Fruit fly (Drosophila melanogaster): ENCODE measurements around the gene Ucp4B.

Gene Ucp4B

dm6 chr2L:5974122-5974521, 4.5 kb downstream of the Ucp4B start (continued):
- TF ChIP-seq ind (GFP tag; optimal IDR thresholded peaks at IDR 0.05) = no peak
- TF ChIP-seq CG6254 (GFP tag; optimal IDR thresholded peaks at IDR 0.05) = peak; percentile 42
- TF ChIP-seq CG17829 (tag; optimal IDR thresholded peaks at IDR 0.05) = no peak
- peak; percentile 77; the same call in 2 of the 3 replicates for TF ChIP-seq otp (GFP tag; IDR thresholded peaks at IDR 0.05)
- peak; percentile 73; the same call in 2 of the 3 replicates for TF ChIP-seq ci (GFP tag; IDR thresholded peaks at IDR 0.05)
- peak; percentile 71 for TF ChIP-seq B-H2 (GFP tag; optimal IDR thresholded peaks at IDR 0.05)
- TF ChIP-seq CG7786 (GFP tag; optimal IDR thresholded peaks at IDR 0.05) = peak; percentile 0
- peak; percentile 63 for TF ChIP-seq scrt (GFP tag; optimal IDR thresholded peaks at IDR 0.05)
- TF ChIP-seq NC2β (GFP tag; optimal IDR thresholded peaks at IDR 0.05) = no peak
- no peak for TF ChIP-seq CG42726 (GFP tag; IDR thresholded peaks at IDR 0.05; ENCODE audit: partially characterized antibody)
- TF ChIP-seq CG14667 (GFP tag; IDR thresholded peaks at IDR 0.05) = no peak
- TF ChIP-seq gsb-n (tag; optimal IDR thresholded peaks at IDR 0.05) = peak; percentile 57
- TF ChIP-seq CG3726 (GFP tag; IDR thresholded peaks at IDR 0.05) = peak; percentile 31; the same call in 1 of the 3 replicates
- TF ChIP-seq MESR4 (GFP tag; optimal IDR thresholded peaks at IDR 0.05) = peak; percentile 6
- peak; percentile 82 for TF ChIP-seq CG1233 (GFP tag; optimal IDR thresholded peaks at IDR 0.05)
- TF ChIP-seq CG34422 (GFP tag; IDR thresholded peaks at IDR 0.05) = peak; percentile 20; the same call in 1 of the 3 replicates
- no peak for TF ChIP-seq Dfd (GFP tag; optimal IDR thresholded peaks at IDR 0.05)
- TF ChIP-seq MTF-1 (GFP tag; optimal IDR thresholded peaks at IDR 0.05; ENCODE audit: borderline replicate concordance) = peak; percentile 87
- no peak for TF ChIP-seq Dip2 (GFP tag; IDR thresholded peaks at IDR 0.05)
- peak; percentile 59 for TF ChIP-seq CG9727 (GFP tag; optimal IDR thresholded peaks at IDR 0.05)
- peak; percentile 47 for TF ChIP-seq Fer2 (tag; optimal IDR thresholded peaks at IDR 0.05)
- TF ChIP-seq fd102C (GFP tag; optimal IDR thresholded peaks at IDR 0.05) = no peak
- peak; percentile 49 for TF ChIP-seq ash1 (GFP tag; optimal IDR thresholded peaks at IDR 0.05)
- no peak for TF ChIP-seq nom (GFP tag; optimal IDR thresholded peaks at IDR 0.05)
- peak; percentile 49; the same call in 2 of the 3 replicates for TF ChIP-seq sr (GFP tag; IDR thresholded peaks at IDR 0.05)
- no peak for TF ChIP-seq CG7745 (tag; optimal IDR thresholded peaks at IDR 0.05)
- TF ChIP-seq Dp (GFP tag; optimal IDR thresholded peaks at IDR 0.05) = no peak
- TF ChIP-seq CG4854 (GFP tag; optimal IDR thresholded peaks at IDR 0.05) = peak; percentile 27
- TF ChIP-seq psq (GFP tag; optimal IDR thresholded peaks at IDR 0.05) = no peak
- no peak for TF ChIP-seq zfh2 (GFP tag; optimal IDR thresholded peaks at IDR 0.05)
- no peak for TF ChIP-seq Ssrp (tag; optimal IDR thresholded peaks at IDR 0.05)
- TF ChIP-seq CG10431 (GFP tag; optimal IDR thresholded peaks at IDR 0.05) = peak; percentile 40
- peak; percentile 66 for TF ChIP-seq CG13424 (tag; optimal IDR thresholded peaks at IDR 0.05)
- TF ChIP-seq CG9876 (GFP tag; optimal IDR thresholded peaks at IDR 0.05) = no peak
- no peak for TF ChIP-seq CG13624 (GFP tag; optimal IDR thresholded peaks at IDR 0.05)
- peak; percentile 78 for TF ChIP-seq CG18599 (GFP tag; optimal IDR thresholded peaks at IDR 0.05)
- peak; percentile 38; the same call in 1 of the 2 replicates for TF ChIP-seq CG9932 (GFP tag; IDR thresholded peaks at IDR 0.05)
- TF ChIP-seq D19A (tag; optimal IDR thresholded peaks at IDR 0.05) = no peak
- TF ChIP-seq CG10462 (GFP tag; optimal IDR thresholded peaks at IDR 0.05) = no peak
- no peak for TF ChIP-seq Poxn (GFP tag; IDR thresholded peaks at IDR 0.05)
- TF ChIP-seq schlank (tag; optimal IDR thresholded peaks at IDR 0.05) = peak; percentile 77
- no peak for TF ChIP-seq CG11247 (GFP tag; IDR thresholded peaks at IDR 0.05)
- TF ChIP-seq CG6683 (GFP tag; optimal IDR thresholded peaks at IDR 0.05) = peak; percentile 39
- TF ChIP-seq E2f1 (GFP tag; IDR thresholded peaks at IDR 0.05) = no peak
- TF ChIP-seq Chrac-16 (GFP tag; optimal IDR thresholded peaks at IDR 0.05) = no peak
- no peak for TF ChIP-seq esg (GFP tag; conservative IDR thresholded peaks at IDR 0.05)
- peak; percentile 42 for TF ChIP-seq sd (tag; optimal IDR thresholded peaks at IDR 0.05)
- TF ChIP-seq pros (GFP tag; optimal IDR thresholded peaks at IDR 0.05) = no peak
- peak; percentile 89 for TF ChIP-seq CG7987 (GFP tag; optimal IDR thresholded peaks at IDR 0.05)
- peak; percentile 76 for TF ChIP-seq CG3407 (GFP tag; optimal IDR thresholded peaks at IDR 0.05)

Data from whole organism, embryonic.